Worm (Caenorhabditis elegans) whole organism, L3 larva: ENCODE results near the gene suds-3.

Experiments used
- ceh-28 ChIP-seq: fragments of 150-350 bp; optimal IDR thresholded peaks from 2 replicates; lab custom pipeline; 2014; ENCODE audit warnings: missing biosample characterization, missing genetic modification reagents, missing genetic modification characterization
- egl-27 ChIP-seq: sonication (generic microtip); optimal IDR thresholded peaks from 4 replicates; lab custom pipeline; 2017; ENCODE audit warnings: missing biosample characterization, missing genetic modification reagents, missing genetic modification characterization
- fkh-10 ChIP-seq: sonication (generic microtip); optimal IDR thresholded peaks from 2 replicates; lab custom pipeline; 2017; ENCODE audit warnings: missing biosample characterization, missing genetic modification reagents, missing genetic modification characterization
- lin-15B ChIP-seq: fragments of 150-350 bp; optimal IDR thresholded peaks from 2 replicates; lab custom pipeline; 2014; ENCODE audit warnings: missing biosample characterization, missing genetic modification characterization
- lin-39 ChIP-seq: fragments of 150-350 bp; optimal IDR thresholded peaks from 2 replicates; lab custom pipeline; 2018; ENCODE audit warnings: missing biosample characterization, missing genetic modification reagents, missing genetic modification characterization
- nhr-25 ChIP-seq: sonication (generic microtip); optimal IDR thresholded peaks from 2 replicates; lab custom pipeline; 2017; ENCODE audit warnings: missing biosample characterization, missing genetic modification characterization
- nhr-28 ChIP-seq: fragments of 150-350 bp; optimal IDR thresholded peaks from 2 replicates; lab custom pipeline; 2014; ENCODE audit warnings: missing biosample characterization, missing genetic modification characterization
- unc-62 ChIP-seq: fragments of 150-350 bp; sonication (generic microtip); optimal IDR thresholded peaks from 4 replicates; lab custom pipeline; 2014; ENCODE audit warnings: missing biosample characterization, missing genetic modification reagents, missing genetic modification characterization

ce11 chrV:9885918-9886488 is 44.8 kb upstream of the suds-3 start, which contains the start of gene clp-9:
- TF ChIP-seq nhr-28 (tag; lab: Kevin White, UChicago) (no peak), nhr-25 (tag; lab: Kevin White, UChicago) (no peak), ceh-28 (no peak), fkh-10 (no peak), lin-15B (tag; lab: Kevin White, UChicago) (no peak), unc-62 (GFP tag; lab: Kevin White, UChicago) (no peak), lin-39 (tag; lab: Kevin White, UChicago) (no peak), egl-27 (no peak)
